Worm (Caenorhabditis elegans): ENCODE data around the gene F15D4.4.

DNA sequence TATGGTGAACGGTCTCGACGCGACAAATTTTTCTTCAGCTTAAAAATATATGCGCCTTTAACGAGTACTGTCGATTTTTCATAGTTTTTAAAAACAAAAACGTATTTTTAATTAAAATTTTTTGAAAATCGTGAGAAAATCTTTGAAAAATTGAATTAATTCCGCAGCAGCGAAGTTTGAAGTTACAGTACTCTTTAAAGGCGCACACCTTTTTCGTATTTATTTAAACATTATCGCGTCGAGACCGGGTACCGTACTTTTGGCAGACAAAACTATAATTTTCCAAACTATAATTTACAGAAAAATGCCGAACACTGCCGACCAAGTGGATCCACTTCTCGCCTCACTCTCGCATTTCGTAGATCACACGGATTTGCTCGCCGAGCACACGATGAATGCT, 27.1 kb downstream of the F15D4.4 start, which contains the start of gene F15D4.2:
- no peak for TF ChIP-seq ama-1 (optimal IDR thresholded peaks at IDR 0.05)
- no peak for TF ChIP-seq ceh-13 (GFP tag; optimal IDR thresholded peaks at IDR 0.05)
- no peak for TF ChIP-seq pes-1 (GFP tag; IDR thresholded peaks at IDR 0.05)
- TF ChIP-seq flt-1 (GFP tag; IDR thresholded peaks at IDR 0.05): no peak
- no peak for TF ChIP-seq F13C5.2 (tag; optimal IDR thresholded peaks at IDR 0.05)
- no peak for TF ChIP-seq ets-7 (tag; optimal IDR thresholded peaks at IDR 0.05)
